Worm (Caenorhabditis elegans) whole organism, L4/young adult: ENCODE measurements around the gene cyp-43A1.
A peak's percentile ranks its signal among the peaks of the same experiment; 100 is the strongest.

Experiments used
- dao-5 ChIP-seq: sonication (generic microtip); optimal IDR thresholded peaks from 2 replicates; lab custom pipeline; 2016; ENCODE audit warnings: missing genotype, missing genetic modification characterization, moderate library complexity, missing compliant biosample characterization
- him-1 ChIP-seq: sonication (generic microtip); optimal IDR thresholded peaks from 2 replicates; lab custom pipeline; 2016; ENCODE audit warnings: missing genotype, missing genetic modification reagents, missing genetic modification characterization, missing compliant biosample characterization

DNA sequence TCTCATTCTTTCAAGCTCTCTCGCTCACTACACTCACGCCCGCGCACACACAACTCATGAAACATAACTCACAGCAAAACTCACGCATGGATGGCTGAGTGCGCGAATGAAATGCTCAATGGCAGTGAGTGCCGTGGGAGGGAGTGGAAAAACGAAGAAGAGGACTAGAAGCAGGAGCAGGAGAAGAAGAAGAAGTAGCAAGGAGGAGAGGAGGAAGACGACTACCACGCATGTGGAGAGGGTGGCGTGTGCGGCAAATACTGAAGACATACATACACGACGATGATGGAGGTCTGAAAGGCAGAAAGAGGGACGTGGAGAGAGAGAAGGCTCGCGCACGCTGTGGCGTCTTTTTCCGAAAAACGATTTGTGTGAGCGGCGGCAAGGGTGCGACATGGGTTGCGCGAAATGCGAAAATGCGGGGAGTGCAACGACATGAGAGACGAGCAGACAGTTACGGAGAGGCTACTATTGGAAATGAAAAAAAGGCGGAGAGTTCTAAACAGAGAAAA, 14.7 kb downstream of the cyp-43A1 start:
- peak; percentile 84 for TF ChIP-seq him-1
- no peak for TF ChIP-seq dao-5 (tag; lab: Kevin White, UChicago)
